Worm (Caenorhabditis elegans): Measurements from ENCODE around the gene Y6G8.8.
"Not testable (repeated sequence)": the region's sequence is repeated elsewhere in the genome, so short reads cannot be mapped to it uniquely, and the experiment has no call there.

- TF ChIP-seq dao-5, him-1, W03F9.2 (tag; optimal IDR thresholded peaks at IDR 0.05): not testable (repeated sequence)
Observed at ce11 chrV:17606050-17606449, 14.3 kb upstream of the Y6G8.8 start, which contains the start of gene Y6G8.16.

Data from whole organism, L4/young adult.